Fruit fly (Drosophila melanogaster) whole organism, embryonic: ENCODE measurements around the gene Nin.

Source experiments
- Atf6 ChIP-seq: fragments of 200-800 bp; sonication (Bioruptor generic); IDR thresholded peaks from 2 replicates; pipeline ENCODE4 v1.3.6; 2022; ENCODE audit warnings: missing biosample characterization, missing genetic modification characterization
- CG10147 ChIP-seq: fragments of 200-800 bp; sonication (Bioruptor generic); optimal IDR thresholded peaks from 2 replicates; lab custom pipeline; 2019; ENCODE audit warnings: missing biosample characterization, mild to moderate bottlenecking, missing genetic modification characterization, moderate library complexity
- CG10209 ChIP-seq: fragments of 200-800 bp; sonication (Bioruptor generic); optimal IDR thresholded peaks from 3 replicates; lab custom pipeline; 2017; ENCODE audit warnings: missing biosample characterization, mild to moderate bottlenecking, missing genetic modification characterization, missing genetic modification reagents
- CG11085 ChIP-seq: fragments of 200-800 bp; sonication (Bioruptor generic); IDR thresholded peaks from 2 replicates; pipeline ENCODE4 v1.3.6; 2022; ENCODE audit warnings: missing biosample characterization, missing genetic modification characterization
- CG11456 ChIP-seq: fragments of 200-800 bp; sonication (Bioruptor generic); IDR thresholded peaks from 3 replicates; pipeline ENCODE4 v1.3.6; 2022; ENCODE audit warnings: missing biosample characterization, missing genetic modification characterization
- CG11695 ChIP-seq: fragments of 200-800 bp; sonication (Bioruptor generic); IDR thresholded peaks from 3 replicates; pipeline ENCODE4 v1.3.6; 2022; ENCODE audit warnings: missing biosample characterization, missing genetic modification characterization
- CG12391 ChIP-seq: fragments of 200-800 bp; sonication (Bioruptor generic); optimal IDR thresholded peaks from 3 replicates; lab custom pipeline; 2018; ENCODE audit warnings: missing biosample characterization, mild to moderate bottlenecking, missing genetic modification characterization, moderate library complexity
- CG13624 ChIP-seq: fragments of 200-800 bp; sonication (Bioruptor generic); optimal IDR thresholded peaks from 2 replicates; lab custom pipeline; 2016; ENCODE audit warnings: missing biosample characterization, missing genetic modification characterization
- CG16779 ChIP-seq: fragments of 200-800 bp; sonication (Bioruptor generic); IDR thresholded peaks from 2 replicates; pipeline ENCODE4 v1.3.6; 2022; ENCODE audit warnings: missing biosample characterization, missing genetic modification characterization
- CG17359 ChIP-seq: fragments of 200-800 bp; sonication (Bioruptor generic); optimal IDR thresholded peaks from 3 replicates; lab custom pipeline; 2018; ENCODE audit warnings: missing biosample characterization, mild to moderate bottlenecking, missing genetic modification characterization, moderate library complexity
- CG2678 ChIP-seq: fragments of 200-800 bp; sonication (Bioruptor generic); optimal IDR thresholded peaks from 3 replicates; lab custom pipeline; 2019; ENCODE audit warnings: missing biosample characterization, mild to moderate bottlenecking, missing genetic modification characterization, moderate library complexity
- CG2712 ChIP-seq: fragments of 200-800 bp; optimal IDR thresholded peaks from 3 replicates; lab custom pipeline; 2019; ENCODE audit warnings: missing biosample characterization, mild to moderate bottlenecking, missing genetic modification characterization, moderate library complexity
- CG3065 ChIP-seq: fragments of 200-800 bp; sonication (Bioruptor generic); optimal IDR thresholded peaks from 2 replicates; lab custom pipeline; 2016; ENCODE audit warnings: missing biosample characterization, missing genetic modification characterization
- CG3281 ChIP-seq: fragments of 200-800 bp; sonication (Bioruptor generic); optimal IDR thresholded peaks from 3 replicates; lab custom pipeline; 2017; ENCODE audit warnings: missing biosample characterization, mild to moderate bottlenecking, missing genetic modification characterization
- CG34422 ChIP-seq: fragments of 200-800 bp; sonication (Bioruptor generic); IDR thresholded peaks from 3 replicates; pipeline ENCODE4 v1.3.6; 2022; ENCODE audit warnings: missing biosample characterization, missing genetic modification characterization
- CG3847 ChIP-seq: fragments of 200-800 bp; sonication (Bioruptor generic); IDR thresholded peaks from 2 replicates; pipeline ENCODE4 v1.3.6; 2022; ENCODE audit warnings: missing biosample characterization, missing genetic modification characterization
- CG43689 ChIP-seq: fragments of 200-800 bp; sonication (Bioruptor generic); IDR thresholded peaks from 2 replicates; pipeline ENCODE4 v1.3.6; 2022; ENCODE audit warnings: missing biosample characterization, missing genetic modification characterization
- CG4424 ChIP-seq: fragments of 200-800 bp; sonication (Bioruptor generic); optimal IDR thresholded peaks from 3 replicates; lab custom pipeline; 2016; ENCODE audit warnings: missing biosample characterization, missing genetic modification characterization
- CG4730 ChIP-seq: fragments of 200-800 bp; sonication (Bioruptor generic); IDR thresholded peaks from 2 replicates; pipeline ENCODE4 v1.3.6; 2022; ENCODE audit warnings: missing biosample characterization, missing genetic modification characterization
- CG6175 ChIP-seq: fragments of 200-800 bp; sonication (Bioruptor generic); IDR thresholded peaks from 3 replicates; pipeline ENCODE4 v1.3.6; 2022; ENCODE audit warnings: missing biosample characterization, missing genetic modification characterization
- CG7556 ChIP-seq: fragments of 200-800 bp; sonication (Bioruptor generic); optimal IDR thresholded peaks from 2 replicates; lab custom pipeline; 2017; ENCODE audit warnings: missing biosample characterization, mild to moderate bottlenecking, missing genetic modification characterization
- CG8388 ChIP-seq: fragments of 200-800 bp; sonication (Bioruptor generic); optimal IDR thresholded peaks from 2 replicates; lab custom pipeline; 2019; ENCODE audit warnings: missing biosample characterization, mild to moderate bottlenecking, missing genetic modification characterization, moderate library complexity
- CHES-1-like ChIP-seq: fragments of 200-800 bp; sonication (Bioruptor generic); optimal IDR thresholded peaks from 2 replicates; lab custom pipeline; 2016; ENCODE audit warnings: missing biosample characterization, missing genetic modification characterization
- CoRest ChIP-seq: fragments of 200-800 bp; sonication (Bioruptor generic); optimal IDR thresholded peaks from 3 replicates; lab custom pipeline; 2018; ENCODE audit warnings: missing biosample characterization, mild to moderate bottlenecking, missing genetic modification characterization, moderate library complexity
- Ets97D ChIP-seq: fragments of 200-800 bp; sonication (Bioruptor generic); optimal IDR thresholded peaks from 3 replicates; lab custom pipeline; 2016; ENCODE audit warnings: missing biosample characterization, missing genetic modification characterization
- HLH54F ChIP-seq: fragments of 200-800 bp; sonication (Bioruptor generic); optimal IDR thresholded peaks from 3 replicates; lab custom pipeline; 2016; ENCODE audit warnings: missing biosample characterization, missing genetic modification characterization
- Hr3 ChIP-seq: fragments of 200-800 bp; sonication (Bioruptor generic); optimal IDR thresholded peaks from 3 replicates; lab custom pipeline; 2016; ENCODE audit warnings: missing biosample characterization, missing genetic modification characterization
- Kr ChIP-seq: fragments of 200-800 bp; sonication (Bioruptor generic); optimal IDR thresholded peaks from 2 replicates; lab custom pipeline; 2017; ENCODE audit warnings: missing biosample characterization, mild to moderate bottlenecking, missing genetic modification characterization
- Nf-YA ChIP-seq: fragments of 200-800 bp; sonication (Bioruptor generic); IDR thresholded peaks from 2 replicates; pipeline ENCODE4 v1.3.6; 2022; ENCODE audit warnings: missing biosample characterization, missing genetic modification characterization
- Poxn ChIP-seq: fragments of 200-800 bp; sonication (Bioruptor generic); IDR thresholded peaks from 2 replicates; pipeline ENCODE4 v1.3.6; 2022; ENCODE audit warnings: missing biosample characterization, missing genetic modification characterization
- Rfx ChIP-seq: fragments of 200-800 bp; sonication (Bioruptor generic); IDR thresholded peaks from 2 replicates; pipeline ENCODE4 v1.3.6; 2022; ENCODE audit warnings: missing biosample characterization, missing genetic modification characterization
- abd-A ChIP-seq: fragments of 200-800 bp; sonication (Bioruptor generic); optimal IDR thresholded peaks from 3 replicates; lab custom pipeline; 2019; ENCODE audit warnings: missing biosample characterization, mild to moderate bottlenecking, missing genetic modification characterization, moderate library complexity
- chif ChIP-seq, 2 experiments: fragments of 200-800 bp; sonication (Bioruptor generic); optimal IDR thresholded peaks; 3 replicates each; lab custom pipeline; 2016; ENCODE audit warnings: missing biosample characterization in 2 of 2, missing genetic modification characterization in 2 of 2
- chinmo ChIP-seq: fragments of 200-800 bp; sonication (Bioruptor generic); IDR thresholded peaks from 4 replicates; pipeline ENCODE4 v1.3.6; 2022; ENCODE audit warnings: missing biosample characterization, missing genetic modification characterization; ENCODE audit not compliant: partially characterized antibody
- dmrt99B ChIP-seq: fragments of 200-800 bp; sonication (Bioruptor generic); optimal IDR thresholded peaks from 2 replicates; lab custom pipeline; 2018; ENCODE audit warnings: missing biosample characterization, mild to moderate bottlenecking, missing genetic modification characterization, moderate library complexity
- dpn ChIP-seq, 2 experiments: fragments of 200-800 bp; sonication (Bioruptor generic); optimal IDR thresholded peaks; 3 replicates each; lab custom pipeline; 2016; ENCODE audit warnings: missing biosample characterization in 2 of 2, missing genetic modification characterization in 2 of 2
- gcm2 ChIP-seq: fragments of 200-800 bp; sonication (Bioruptor generic); optimal IDR thresholded peaks from 2 replicates; lab custom pipeline; 2016; ENCODE audit warnings: missing biosample characterization, missing genetic modification characterization
- grau ChIP-seq: fragments of 200-800 bp; optimal IDR thresholded peaks from 3 replicates; lab custom pipeline; 2019; ENCODE audit warnings: missing biosample characterization, mild to moderate bottlenecking, missing genetic modification characterization, moderate library complexity
- ind ChIP-seq: fragments of 200-800 bp; sonication (Bioruptor generic); optimal IDR thresholded peaks from 3 replicates; lab custom pipeline; 2016; ENCODE audit warnings: missing biosample characterization, missing genetic modification characterization
- kay ChIP-seq: fragments of 200-800 bp; sonication (Bioruptor generic); optimal IDR thresholded peaks from 2 replicates; lab custom pipeline; 2016; ENCODE audit warnings: missing biosample characterization, missing genetic modification characterization
- org-1 ChIP-seq: fragments of 200-800 bp; sonication (Bioruptor generic); optimal IDR thresholded peaks from 2 replicates; lab custom pipeline; 2017; ENCODE audit warnings: missing biosample characterization, missing genetic modification characterization
- pho ChIP-seq: fragments of 200-800 bp; sonication (Bioruptor generic); optimal IDR thresholded peaks from 2 replicates; lab custom pipeline; 2016; ENCODE audit warnings: missing biosample characterization, missing genetic modification characterization
- sens ChIP-seq: fragments of 200-800 bp; sonication (Bioruptor generic); peaks from one replicate; lab custom pipeline; 2016; ENCODE audit warnings: missing biosample characterization, missing genetic modification characterization
- slbo ChIP-seq: fragments of 200-800 bp; sonication (Bioruptor generic); IDR thresholded peaks from 2 replicates; pipeline ENCODE4 v1.3.6; 2022; ENCODE audit warnings: missing biosample characterization, missing genetic modification characterization
- slou ChIP-seq: fragments of 200-800 bp; sonication (Bioruptor generic); optimal IDR thresholded peaks from 3 replicates; lab custom pipeline; 2016; ENCODE audit warnings: missing biosample characterization, missing genetic modification characterization
- slp2 ChIP-seq: fragments of 200-800 bp; sonication (Bioruptor generic); optimal IDR thresholded peaks from 2 replicates; lab custom pipeline; 2016; ENCODE audit warnings: missing biosample characterization, missing genetic modification characterization
- tgo ChIP-seq: fragments of 200-800 bp; sonication (Bioruptor generic); IDR thresholded peaks from 3 replicates; pipeline ENCODE4 v1.3.6; 2022; ENCODE audit warnings: missing biosample characterization, missing genetic modification characterization
- twi ChIP-seq: fragments of 200-800 bp; optimal IDR thresholded peaks from 2 replicates; lab custom pipeline; 2019; ENCODE audit warnings: missing biosample characterization, mild to moderate bottlenecking, missing genetic modification characterization, moderate library complexity
- vfl ChIP-seq: fragments of 200-800 bp; sonication (Bioruptor generic); optimal IDR thresholded peaks from 2 replicates; lab custom pipeline; 2016; ENCODE audit warnings: missing biosample characterization, missing genetic modification characterization
- zfh1 ChIP-seq: fragments of 200-800 bp; sonication (Bioruptor generic); IDR thresholded peaks from 3 replicates; pipeline ENCODE4 v1.3.6; 2022; ENCODE audit warnings: missing biosample characterization, missing genetic modification characterization

Gene Nin

DNA sequence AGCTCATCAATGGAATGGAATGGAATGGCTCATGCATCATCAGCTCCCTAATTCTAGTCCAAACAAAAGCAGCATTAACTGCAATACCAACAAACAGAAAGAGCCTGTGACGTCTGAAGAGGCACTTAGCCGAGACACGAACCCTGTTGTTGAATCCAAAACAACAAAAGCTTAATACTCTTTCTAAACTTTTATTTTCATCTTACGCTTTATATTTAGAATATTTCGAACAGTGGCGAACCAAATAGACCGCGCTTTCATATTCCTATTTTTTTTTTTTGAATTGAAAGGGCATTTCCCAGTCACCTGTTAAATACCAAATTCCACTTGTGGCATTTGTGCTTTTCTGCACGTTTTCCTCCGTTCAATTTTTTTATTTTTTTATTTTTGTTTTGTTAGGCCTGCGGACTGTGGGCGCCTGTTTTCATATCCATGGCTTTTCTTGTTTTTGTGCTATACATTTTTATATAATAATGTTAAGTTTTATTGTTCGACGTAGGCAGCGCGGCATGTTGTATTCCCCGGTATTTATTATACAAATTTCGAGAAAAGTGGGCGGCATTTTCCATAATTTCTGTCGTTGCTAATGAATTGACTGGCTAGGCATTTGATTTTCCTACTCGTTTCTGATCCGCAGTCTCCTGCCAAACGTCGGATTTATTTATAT lies 52.7 kb downstream of the Nin start:
- TF ChIP-seq CG2678 (peak; percentile 45), pho (GFP tag; lab: Kevin White, UChicago) (peak; percentile 24), CHES-1-like (GFP tag; lab: Kevin White, UChicago) (peak; percentile 1), CG8388 (GFP tag; lab: Kevin White, UChicago) (peak; percentile 4), CG6175 (GFP tag; lab: Robert Waterston, UW) (peak; percentile 44; the same call in 2 of the 3 replicates), CG7556 (GFP tag; lab: Kevin White, UChicago) (no peak), CG16779 (GFP tag; lab: Robert Waterston, UW) (peak; percentile 23; the same call in 1 of the 2 replicates), slou (peak; percentile 54), Nf-YA (GFP tag; lab: Robert Waterston, UW) (0 out of 2 replicates have a peak, but pooled peaks have one; percentile 11), Kr (GFP tag; lab: Kevin White, UChicago) (no peak), org-1 (GFP tag; lab: Kevin White, UChicago) (peak; percentile 1), grau (tag; lab: Kevin White, UChicago) (peak; percentile 6), CG11085 (peak; percentile 28; the same call in 1 of the 2 replicates), chif (GFP tag; optimal IDR thresholded peaks at IDR 0.05; lab: Kevin White, UChicago) (peak in 1 of 2 experiments; percentile 22), sens (GFP tag; lab: Kevin White, UChicago) (peak; percentile 84), CG43689 (GFP tag; lab: Robert Waterston, UW) (no peak), Ets97D (GFP tag; lab: Kevin White, UChicago) (no peak), Hr3 (no peak), Rfx (peak; percentile 62), CG17359 (tag; lab: Kevin White, UChicago) (peak; percentile 12), CG3065 (no peak), CG12391 (peak; percentile 17), CG3847 (GFP tag; lab: Robert Waterston, UW) (0 out of 2 replicates have a peak, but pooled peaks have one; percentile 10), vfl (GFP tag; lab: Kevin White, UChicago) (peak; percentile 12), CG4424 (GFP tag; lab: Kevin White, UChicago) (no peak), slp2 (GFP tag; lab: Kevin White, UChicago) (peak; percentile 18), CG4730 (GFP tag; lab: Robert Waterston, UW) (0 out of 2 replicates have a peak, but pooled peaks have one; percentile 37), ind (GFP tag; lab: Kevin White, UChicago) (peak; percentile 15), CG2712 (no peak), gcm2 (no peak), Poxn (GFP tag; lab: Robert Waterston, UW) (no peak), CG3281 (GFP tag; lab: Kevin White, UChicago) (no peak), chinmo (GFP tag; lab: Robert Waterston, UW) (0 out of 4 replicates have a peak, but pooled peaks have one; percentile 45), CG13624 (GFP tag; lab: Kevin White, UChicago) (peak; percentile 49), HLH54F (GFP tag; lab: Kevin White, UChicago) (peak; percentile 2), twi (no peak), CG11456 (0 out of 3 replicates have a peak, but pooled peaks have one; percentile 40), dpn (GFP tag; optimal IDR thresholded peaks at IDR 0.05; lab: Kevin White, UChicago) (peak; percentile 15 to 30), zfh1 (GFP tag; lab: Robert Waterston, UW) (peak; percentile 35; the same call in 2 of the 3 replicates), dmrt99B (peak; percentile 13), CG10209 (GFP tag; lab: Kevin White, UChicago) (peak; percentile 17), Atf6 (peak; percentile 39; the same call in 1 of the 2 replicates), CG34422 (GFP tag; lab: Robert Waterston, UW) (0 out of 3 replicates have a peak, but pooled peaks have one; percentile 35), CG10147 (no peak), CoRest (tag; lab: Kevin White, UChicago) (peak; percentile 27), tgo (GFP tag; lab: Robert Waterston, UW) (peak; percentile 34; the same call in 2 of the 3 replicates), CG11695 (0 out of 3 replicates have a peak, but pooled peaks have one; percentile 9), abd-A (tag; lab: Kevin White, UChicago) (peak; percentile 5), kay (GFP tag; lab: Kevin White, UChicago) (no peak), slbo (GFP tag; lab: Robert Waterston, UW) (peak; percentile 72)
